Worm (Caenorhabditis elegans) whole organism, young adult: ENCODE measurements around the gene T03E6.8.

Experiments used
- B0035.1 ChIP-seq: sonication (generic microtip); optimal IDR thresholded peaks from 2 replicates; lab custom pipeline; 2016; ENCODE audit warnings: missing genetic modification characterization, mild to moderate bottlenecking, missing compliant biosample characterization, missing genotype, missing genetic modification reagents
- B0261.1 ChIP-seq: sonication (generic microtip); optimal IDR thresholded peaks from 2 replicates; lab custom pipeline; 2016; ENCODE audit warnings: mild to moderate bottlenecking, missing genetic modification characterization, moderate library complexity, missing compliant biosample characterization
- D2030.7 ChIP-seq: fragments of 200-800 bp; sonication (Bioruptor generic); IDR thresholded peaks from 2 replicates; pipeline ENCODE4 v1.3.6; 2022; ENCODE audit warnings: missing genetic modification reagents, missing genetic modification characterization, missing compliant biosample characterization
- F23B12.7 ChIP-seq: sonication (generic microtip); optimal IDR thresholded peaks from 2 replicates; lab custom pipeline; 2017; ENCODE audit warnings: missing genetic modification characterization, mild to moderate bottlenecking, missing compliant biosample characterization, antibody characterized with exemption, moderate library complexity; ENCODE audit not compliant: insufficient read depth
- F49E8.2 ChIP-seq: sonication (generic microtip); optimal IDR thresholded peaks from 3 replicates; lab custom pipeline; 2017; ENCODE audit warnings: missing genetic modification characterization, mild to moderate bottlenecking, missing compliant biosample characterization, antibody characterized with exemption, moderate library complexity; ENCODE audit not compliant: insufficient read depth
- F57C9.4 ChIP-seq: sonication (generic microtip); optimal IDR thresholded peaks from 2 replicates; lab custom pipeline; 2017; ENCODE audit warnings: mild to moderate bottlenecking, missing genetic modification characterization, missing compliant biosample characterization
- T07F8.4 ChIP-seq: sonication (generic microtip); optimal IDR thresholded peaks from 2 replicates; lab custom pipeline; 2016; ENCODE audit warnings: mild to moderate bottlenecking, missing genetic modification characterization, moderate library complexity, missing compliant biosample characterization
- Y53G8AR.9 ChIP-seq: fragments of 200-800 bp; sonication (Bioruptor generic); conservative IDR thresholded peaks from 2 replicates; pipeline ENCODE4 v1.3.6; 2022; ENCODE audit warnings: missing genetic modification reagents, missing genetic modification characterization, missing compliant biosample characterization
- Y56A3A.18 ChIP-seq: fragments of 200-800 bp; sonication (Bioruptor generic); IDR thresholded peaks from 2 replicates; pipeline ENCODE4 v1.3.6; 2022; ENCODE audit warnings: missing genetic modification reagents, missing genetic modification characterization, missing compliant biosample characterization
- ZK185.1 ChIP-seq: sonication (generic microtip); optimal IDR thresholded peaks from 2 replicates; lab custom pipeline; 2016; ENCODE audit warnings: mild to moderate bottlenecking, missing genetic modification characterization, missing compliant biosample characterization; ENCODE audit not compliant: poor library complexity, severe bottlenecking
- athp-1 ChIP-seq: sonication (generic microtip); optimal IDR thresholded peaks from 2 replicates; lab custom pipeline; 2017; ENCODE audit warnings: mild to moderate bottlenecking, missing genetic modification characterization, missing compliant biosample characterization
- attf-6 ChIP-seq: fragments of 200-800 bp; sonication (Bioruptor generic); IDR thresholded peaks from 2 replicates; pipeline ENCODE4 v1.3.6; 2022; ENCODE audit warnings: missing genetic modification reagents, missing genetic modification characterization, missing compliant biosample characterization
- ccch-3 ChIP-seq: fragments of 200-800 bp; sonication (Bioruptor generic); optimal IDR thresholded peaks from 2 replicates; lab custom pipeline; 2018; ENCODE audit warnings: mild to moderate bottlenecking, missing genetic modification characterization, missing compliant biosample characterization
- cebp-2 ChIP-seq: fragments of 200-800 bp; sonication (Bioruptor generic); IDR thresholded peaks from 2 replicates; pipeline ENCODE4 v1.3.6; 2022; ENCODE audit warnings: missing genetic modification characterization, missing compliant biosample characterization
- chd-7 ChIP-seq: sonication (generic microtip); optimal IDR thresholded peaks from 2 replicates; lab custom pipeline; 2016; ENCODE audit warnings: mild to moderate bottlenecking, missing genetic modification characterization, moderate library complexity, missing compliant biosample characterization
- die-1 ChIP-seq: sonication (generic microtip); optimal IDR thresholded peaks from 2 replicates; lab custom pipeline; 2016; ENCODE audit warnings: missing genotype, mild to moderate bottlenecking, missing genetic modification characterization, missing compliant biosample characterization
- dox-1 ChIP-seq: fragments of 200-800 bp; sonication (Bioruptor generic); IDR thresholded peaks from 2 replicates; pipeline ENCODE4 v1.3.6; 2022; ENCODE audit warnings: missing genetic modification reagents, missing genetic modification characterization, missing compliant biosample characterization
- dpl-1 ChIP-seq: fragments of 150-350 bp; optimal IDR thresholded peaks from 2 replicates; lab custom pipeline; 2014; ENCODE audit warnings: missing biosample characterization, missing genetic modification reagents, missing genetic modification characterization
- egl-18 ChIP-seq: fragments of 200-800 bp; sonication (Bioruptor generic); IDR thresholded peaks from 2 replicates; pipeline ENCODE4 v1.3.6; 2022; ENCODE audit warnings: missing genetic modification reagents, missing genetic modification characterization, missing compliant biosample characterization
- egl-44 ChIP-seq: fragments of 200-800 bp; sonication (Bioruptor generic); IDR thresholded peaks from 2 replicates; pipeline ENCODE4 v1.3.6; 2022; ENCODE audit warnings: missing genetic modification reagents, missing genetic modification characterization, missing compliant biosample characterization
- ekl-4 ChIP-seq: fragments of 200-800 bp; sonication (Bioruptor generic); IDR thresholded peaks from 2 replicates; pipeline ENCODE4 v1.3.6; 2022; ENCODE audit warnings: missing genetic modification reagents, missing genetic modification characterization, missing compliant biosample characterization
- him-1 ChIP-seq: sonication (generic microtip); optimal IDR thresholded peaks from 2 replicates; lab custom pipeline; 2016; ENCODE audit warnings: missing genotype, missing genetic modification reagents, missing genetic modification characterization, missing compliant biosample characterization
- hmg-1.2 ChIP-seq: fragments of 200-800 bp; sonication (Bioruptor generic); IDR thresholded peaks from 2 replicates; pipeline ENCODE4 v1.3.6; 2022; ENCODE audit warnings: missing genetic modification reagents, missing genetic modification characterization, missing compliant biosample characterization
- hmg-20 ChIP-seq: fragments of 200-800 bp; sonication (Bioruptor generic); IDR thresholded peaks from 2 replicates; pipeline ENCODE4 v1.3.6; 2022; ENCODE audit warnings: missing genetic modification reagents, missing genetic modification characterization, missing compliant biosample characterization
- hrde-1 ChIP-seq: sonication (generic microtip); optimal IDR thresholded peaks from 2 replicates; lab custom pipeline; 2016; ENCODE audit warnings: missing genetic modification characterization, mild to moderate bottlenecking, missing compliant biosample characterization, moderate library complexity, missing genotype, missing genetic modification reagents, borderline replicate concordance
- hsf-1 ChIP-seq: fragments of 200-800 bp; sonication (Bioruptor generic); IDR thresholded peaks from 2 replicates; pipeline ENCODE4 v1.3.6; 2022; ENCODE audit warnings: missing genetic modification reagents, missing genetic modification characterization, missing compliant biosample characterization
- lag-1 ChIP-seq: fragments of 200-800 bp; sonication (Bioruptor generic); IDR thresholded peaks from 2 replicates; pipeline ENCODE4 v1.3.6; 2022; ENCODE audit warnings: missing genetic modification reagents, missing genetic modification characterization, missing compliant biosample characterization
- lin-26 ChIP-seq: fragments of 200-800 bp; sonication (Bioruptor generic); IDR thresholded peaks from 2 replicates; pipeline ENCODE4 v1.3.6; 2022; ENCODE audit warnings: missing genetic modification reagents, missing genetic modification characterization, missing compliant biosample characterization
- lin-54 ChIP-seq: fragments of 200-800 bp; sonication (Bioruptor generic); optimal IDR thresholded peaks from 2 replicates; lab custom pipeline; 2018; ENCODE audit warnings: mild to moderate bottlenecking, missing genetic modification characterization, missing compliant biosample characterization
- lsl-1 ChIP-seq: fragments of 200-800 bp; sonication (Bioruptor generic); optimal IDR thresholded peaks from 2 replicates; lab custom pipeline; 2018; ENCODE audit warnings: mild to moderate bottlenecking, missing genetic modification characterization, moderate library complexity, missing compliant biosample characterization
- madf-10 ChIP-seq: sonication (generic microtip); optimal IDR thresholded peaks from 2 replicates; lab custom pipeline; 2016; ENCODE audit warnings: mild to moderate bottlenecking, missing genetic modification characterization, missing compliant biosample characterization
- madf-6 ChIP-seq: fragments of 200-800 bp; sonication (Bioruptor generic); IDR thresholded peaks from 2 replicates; pipeline ENCODE4 v1.3.6; 2022; ENCODE audit warnings: missing genetic modification reagents, missing genetic modification characterization, missing compliant biosample characterization
- madf-8 ChIP-seq: fragments of 200-800 bp; sonication (Bioruptor generic); conservative IDR thresholded peaks from 2 replicates; pipeline ENCODE4 v1.3.6; 2022; ENCODE audit warnings: missing genetic modification reagents, missing genetic modification characterization, missing compliant biosample characterization
- mcd-1 ChIP-seq: fragments of 200-800 bp; sonication (Bioruptor generic); IDR thresholded peaks from 2 replicates; pipeline ENCODE4 v1.3.6; 2022; ENCODE audit warnings: missing genetic modification reagents, missing genetic modification characterization, missing compliant biosample characterization
- mxl-1 ChIP-seq: sonication (generic microtip); optimal IDR thresholded peaks from 2 replicates; lab custom pipeline; 2016; ENCODE audit warnings: missing genetic modification characterization, missing compliant biosample characterization
- nfyb-1 ChIP-seq: fragments of 200-800 bp; sonication (Bioruptor generic); IDR thresholded peaks from 2 replicates; pipeline ENCODE4 v1.3.6; 2022; ENCODE audit warnings: missing genetic modification reagents, missing genetic modification characterization, missing compliant biosample characterization
- nhr-90 ChIP-seq: sonication (generic microtip); optimal IDR thresholded peaks from 2 replicates; lab custom pipeline; 2016; ENCODE audit warnings: missing genotype, mild to moderate bottlenecking, missing genetic modification characterization, missing compliant biosample characterization
- pbrm-1 ChIP-seq: fragments of 200-800 bp; sonication (Bioruptor generic); IDR thresholded peaks from 2 replicates; pipeline ENCODE4 v1.3.6; 2022; ENCODE audit warnings: missing genetic modification reagents, missing genetic modification characterization, missing compliant biosample characterization
- rpc-1 ChIP-seq, 2 experiments: fragments of 150-350 bp in 1 of 2; sonication (generic microtip) in 1 of 2; optimal IDR thresholded peaks; 2 replicates each; lab custom pipeline; 2014 to 2018; ENCODE audit warnings: missing biosample characterization in 1 of 2, missing genetic modification characterization in 1 of 2, missing genetic modification reagents in 1 of 2, missing genotype in 1 of 2
- snpc-3.4 ChIP-seq: sonication (generic microtip); optimal IDR thresholded peaks from 2 replicates; lab custom pipeline; 2017; ENCODE audit warnings: missing genetic modification characterization, mild to moderate bottlenecking, missing compliant biosample characterization, antibody characterized with exemption, moderate library complexity, missing genotype, missing genetic modification reagents
- snpc-4 ChIP-seq, 5 experiments: fragments of 150-350 bp in 1 of 5; sonication (generic microtip) in 4 of 5; optimal IDR thresholded peaks; 2 replicates each; lab custom pipeline; 2014 to 2018; ENCODE audit warnings: missing genetic modification characterization in 5 of 5, missing biosample characterization in 3 of 5, antibody characterized with exemption in 2 of 5, mild to moderate bottlenecking in 2 of 5, missing compliant biosample characterization in 2 of 5, missing genotype in 2 of 5, moderate library complexity in 2 of 5, missing genetic modification reagents in 1 of 5
- sptf-2 ChIP-seq: fragments of 200-800 bp; sonication (Bioruptor generic); optimal IDR thresholded peaks from 2 replicates; lab custom pipeline; 2018; ENCODE audit warnings: mild to moderate bottlenecking, missing genetic modification characterization, missing compliant biosample characterization
- tbp1 ChIP-seq: fragments of 200-800 bp; sonication (Bioruptor generic); optimal IDR thresholded peaks from 2 replicates; lab custom pipeline; 2018; ENCODE audit warnings: mild to moderate bottlenecking, missing genetic modification characterization, missing compliant biosample characterization
- xnd-1 ChIP-seq: sonication (generic microtip); optimal IDR thresholded peaks from 2 replicates; lab custom pipeline; 2016; ENCODE audit warnings: missing genotype, missing genetic modification reagents, missing genetic modification characterization, missing compliant biosample characterization
- zim-3 ChIP-seq: sonication (generic microtip); optimal IDR thresholded peaks from 2 replicates; lab custom pipeline; 2017; ENCODE audit warnings: mild to moderate bottlenecking, missing genetic modification characterization, moderate library complexity, missing compliant biosample characterization
- ztf-18 ChIP-seq: sonication (generic microtip); optimal IDR thresholded peaks from 2 replicates; lab custom pipeline; 2016; ENCODE audit warnings: missing genotype, mild to moderate bottlenecking, missing genetic modification characterization, missing compliant biosample characterization
- ztf-3 ChIP-seq: fragments of 200-800 bp; sonication (Bioruptor generic); optimal IDR thresholded peaks from 2 replicates; lab custom pipeline; 2018; ENCODE audit warnings: mild to moderate bottlenecking, missing genetic modification characterization, missing compliant biosample characterization

The T03E6.8 gene

ce11 chrV:16640366-16640765 lies 37.4 kb upstream of the T03E6.8 start:
- peak; percentile 16 for TF ChIP-seq lin-54 (GFP tag; lab: Kevin White, UChicago)
- TF ChIP-seq chd-7 (tag; lab: Kevin White, UChicago): peak; percentile 22
- TF ChIP-seq B0035.1 (tag; lab: Kevin White, UChicago): no peak
- TF ChIP-seq sptf-2 (GFP tag; lab: Kevin White, UChicago): no peak
- TF ChIP-seq ztf-18 (tag; lab: Kevin White, UChicago): peak; percentile 46
- peak; percentile 89 for TF ChIP-seq tbp1 (GFP tag; lab: Kevin White, UChicago)
- TF ChIP-seq nfyb-1 (GFP tag; lab: Robert Waterston, UW): peak; percentile 70
- TF ChIP-seq lin-26 (GFP tag; lab: Robert Waterston, UW): peak; percentile 74
- no peak for TF ChIP-seq Y53G8AR.9 (GFP tag; lab: Robert Waterston, UW)
- no peak for TF ChIP-seq ekl-4 (GFP tag; lab: Robert Waterston, UW)
- 0 out of 2 replicates have a peak, but pooled peaks have one; percentile 53 for TF ChIP-seq pbrm-1 (GFP tag; lab: Robert Waterston, UW)
- TF ChIP-seq hmg-20 (GFP tag; lab: Robert Waterston, UW): no peak
- peak; percentile 25 for TF ChIP-seq mxl-1 (tag; lab: Kevin White, UChicago)
- no peak for TF ChIP-seq lsl-1
- peak; percentile 39 for TF ChIP-seq snpc-3.4 (tag; lab: Kevin White, UChicago)
- no peak for TF ChIP-seq madf-8 (GFP tag; lab: Robert Waterston, UW)
- TF ChIP-seq ZK185.1 (tag; lab: Kevin White, UChicago): peak; percentile 57
- no peak for TF ChIP-seq dpl-1 (GFP tag; lab: Kevin White, UChicago)
- peak; percentile 22 for TF ChIP-seq hrde-1 (tag; lab: Kevin White, UChicago)
- 0 out of 2 replicates have a peak, but pooled peaks have one; percentile 77 for TF ChIP-seq cebp-2 (GFP tag; lab: Robert Waterston, UW)
- TF ChIP-seq die-1 (tag; lab: Kevin White, UChicago): peak; percentile 69
- peak; percentile 63 for TF ChIP-seq snpc-4 (GFP tag; optimal IDR thresholded peaks at IDR 0.05; lab: Kevin White, UChicago)
- peak in 2 of 4 experiments; percentile 18 to 83 for TF ChIP-seq snpc-4 (tag; optimal IDR thresholded peaks at IDR 0.05; lab: Kevin White, UChicago)
- peak; percentile 64 for TF ChIP-seq nhr-90 (tag; lab: Kevin White, UChicago)
- peak; percentile 79 for TF ChIP-seq B0261.1 (tag; lab: Kevin White, UChicago)
- TF ChIP-seq attf-6 (GFP tag; lab: Robert Waterston, UW): peak; percentile 83
- no peak for TF ChIP-seq T07F8.4 (tag; lab: Kevin White, UChicago)
- TF ChIP-seq madf-6 (GFP tag; lab: Robert Waterston, UW): peak; percentile 45; the same call in 1 of the 2 replicates
- no peak for TF ChIP-seq ztf-3 (GFP tag; lab: Kevin White, UChicago)
- TF ChIP-seq F49E8.2 (tag; lab: Kevin White, UChicago): peak; percentile 10
- TF ChIP-seq dox-1 (GFP tag; lab: Robert Waterston, UW): peak; percentile 72
- TF ChIP-seq madf-10 (tag; lab: Kevin White, UChicago): peak; percentile 8
- no peak for TF ChIP-seq F57C9.4
- no peak for TF ChIP-seq zim-3 (tag; lab: Kevin White, UChicago)
- TF ChIP-seq Y56A3A.18 (GFP tag; lab: Robert Waterston, UW): 0 out of 2 replicates have a peak, but pooled peaks have one; percentile 53
- peak; percentile 37; the same call in 1 of the 2 replicates for TF ChIP-seq D2030.7 (GFP tag; lab: Robert Waterston, UW)
- TF ChIP-seq athp-1 (tag; lab: Kevin White, UChicago): peak; percentile 7
- TF ChIP-seq egl-18: no peak
- TF ChIP-seq rpc-1 (optimal IDR thresholded peaks at IDR 0.05; lab: Kevin White, UChicago): peak; percentile 70
- TF ChIP-seq rpc-1 (tag; optimal IDR thresholded peaks at IDR 0.05; lab: Kevin White, UChicago): peak; percentile 85
- no peak for TF ChIP-seq egl-44
- TF ChIP-seq hsf-1 (GFP tag; lab: Robert Waterston, UW): 0 out of 2 replicates have a peak, but pooled peaks have one; percentile 42
- no peak for TF ChIP-seq lag-1 (GFP tag; lab: Robert Waterston, UW)
- no peak for TF ChIP-seq F23B12.7
- TF ChIP-seq mcd-1 (GFP tag; lab: Robert Waterston, UW): 0 out of 2 replicates have a peak, but pooled peaks have one; percentile 15
- TF ChIP-seq hmg-1.2 (GFP tag; lab: Robert Waterston, UW): peak; percentile 59
- no peak for TF ChIP-seq ccch-3 (GFP tag; lab: Kevin White, UChicago)
- TF ChIP-seq him-1 (tag; lab: Kevin White, UChicago): peak; percentile 71
- no peak for TF ChIP-seq xnd-1 (tag; lab: Kevin White, UChicago)
